Fruit fly (Drosophila melanogaster) whole organism, embryonic: ENCODE results near the gene CG31360.
A peak's percentile ranks its signal among the peaks of the same experiment; 100 is the strongest.

Experiments used
- Antp ChIP-seq: fragments of 200-800 bp; sonication (Bioruptor generic); optimal IDR thresholded peaks from 3 replicates; lab custom pipeline; 2016; ENCODE audit warnings: missing biosample characterization, missing genetic modification characterization
- Atf-2 ChIP-seq: fragments of 200-800 bp; sonication (Bioruptor generic); optimal IDR thresholded peaks from 2 replicates; lab custom pipeline; 2016; ENCODE audit warnings: missing biosample characterization, missing genetic modification characterization
- BtbVII ChIP-seq: fragments of 200-800 bp; sonication (Bioruptor generic); optimal IDR thresholded peaks from 3 replicates; lab custom pipeline; 2017; ENCODE audit warnings: missing biosample characterization, mild to moderate bottlenecking, missing genetic modification characterization
- CG10565 ChIP-seq: fragments of 200-800 bp; sonication (Bioruptor generic); optimal IDR thresholded peaks from 3 replicates; lab custom pipeline; 2016; ENCODE audit warnings: missing biosample characterization, mild to moderate bottlenecking, missing genetic modification characterization
- CG11247 ChIP-seq: fragments of 200-800 bp; sonication (Bioruptor generic); IDR thresholded peaks from 2 replicates; pipeline ENCODE4 v1.3.6; 2022; ENCODE audit warnings: missing biosample characterization, missing genetic modification characterization
- CG11398 ChIP-seq: fragments of 200-800 bp; sonication (Bioruptor generic); optimal IDR thresholded peaks from 2 replicates; lab custom pipeline; 2016; ENCODE audit warnings: missing biosample characterization, missing genetic modification characterization
- CG17829 ChIP-seq: fragments of 200-800 bp; optimal IDR thresholded peaks from 2 replicates; lab custom pipeline; 2019; ENCODE audit warnings: missing biosample characterization, mild to moderate bottlenecking, missing genetic modification characterization, moderate library complexity
- CG18599 ChIP-seq: fragments of 200-800 bp; sonication (Bioruptor generic); optimal IDR thresholded peaks from 3 replicates; lab custom pipeline; 2017; ENCODE audit warnings: missing biosample characterization, missing genetic modification characterization, mild to moderate bottlenecking, moderate library complexity, missing genetic modification reagents
- CG2889 ChIP-seq: fragments of 200-800 bp; sonication (Bioruptor generic); IDR thresholded peaks from 3 replicates; pipeline ENCODE4 v1.3.6; 2022; ENCODE audit warnings: missing biosample characterization, missing genetic modification characterization
- CG32767 ChIP-seq: fragments of 200-800 bp; sonication (Bioruptor generic); IDR thresholded peaks from 2 replicates; pipeline ENCODE4 v1.3.6; 2022; ENCODE audit warnings: missing biosample characterization, missing genetic modification characterization
- CG3407 ChIP-seq: fragments of 200-800 bp; sonication (Bioruptor generic); optimal IDR thresholded peaks from 2 replicates; lab custom pipeline; 2018; ENCODE audit warnings: missing biosample characterization, mild to moderate bottlenecking, missing genetic modification characterization
- CG4282 ChIP-seq: fragments of 200-800 bp; sonication (Bioruptor generic); optimal IDR thresholded peaks from 2 replicates; lab custom pipeline; 2016; ENCODE audit warnings: missing biosample characterization, missing genetic modification characterization
- CG4617 ChIP-seq: fragments of 200-800 bp; sonication (Bioruptor generic); optimal IDR thresholded peaks from 3 replicates; lab custom pipeline; 2016; ENCODE audit warnings: missing biosample characterization, missing genetic modification characterization, borderline replicate concordance
- CG6854 ChIP-seq: fragments of 200-800 bp; sonication (Bioruptor generic); optimal IDR thresholded peaks from 3 replicates; lab custom pipeline; 2017; ENCODE audit warnings: missing biosample characterization, mild to moderate bottlenecking, missing genetic modification characterization
- CG7372 ChIP-seq: fragments of 200-800 bp; sonication (Bioruptor generic); IDR thresholded peaks from 2 replicates; pipeline ENCODE4 v1.3.6; 2022; ENCODE audit warnings: missing biosample characterization, missing genetic modification characterization
- CG8924 ChIP-seq: fragments of 200-800 bp; optimal IDR thresholded peaks from 3 replicates; lab custom pipeline; 2019; ENCODE audit warnings: missing biosample characterization, mild to moderate bottlenecking, missing genetic modification characterization, moderate library complexity
- CG9876 ChIP-seq: fragments of 200-800 bp; sonication (Bioruptor generic); optimal IDR thresholded peaks from 2 replicates; lab custom pipeline; 2016; ENCODE audit warnings: missing biosample characterization, missing genetic modification characterization
- CHES-1-like ChIP-seq: fragments of 200-800 bp; sonication (Bioruptor generic); optimal IDR thresholded peaks from 2 replicates; lab custom pipeline; 2016; ENCODE audit warnings: missing biosample characterization, missing genetic modification characterization
- D19B ChIP-seq: fragments of 200-800 bp; sonication (Bioruptor generic); optimal IDR thresholded peaks from 2 replicates; lab custom pipeline; 2017; ENCODE audit warnings: missing biosample characterization, mild to moderate bottlenecking, missing genetic modification characterization
- Hr78 ChIP-seq, 2 experiments: fragments of 200-800 bp in 1 of 2; fragments of >200 bp in 1 of 2; sonication (Bioruptor generic) in 1 of 2; optimal IDR thresholded peaks; 2 replicates each; lab custom pipeline; 2017 to 2019; ENCODE audit warnings: missing biosample characterization in 2 of 2, missing genetic modification characterization in 2 of 2, mild to moderate bottlenecking in 1 of 2, moderate library complexity in 1 of 2
- Lim3 ChIP-seq: fragments of 200-800 bp; sonication (Bioruptor generic); IDR thresholded peaks from 2 replicates; pipeline ENCODE4 v1.3.6; 2022; ENCODE audit warnings: missing biosample characterization, missing genetic modification characterization
- Med ChIP-seq: fragments of 200-800 bp; sonication (Bioruptor generic); peaks from one replicate; lab custom pipeline; 2016; ENCODE audit warnings: missing biosample characterization, missing genetic modification characterization, mild to moderate bottlenecking, inconsistent platforms, moderate library complexity
- NK7.1 ChIP-seq: fragments of 200-800 bp; sonication (Bioruptor generic); optimal IDR thresholded peaks from 3 replicates; lab custom pipeline; 2016; ENCODE audit warnings: missing biosample characterization, missing genetic modification characterization
- Oaz ChIP-seq: fragments of 200-800 bp; sonication (Bioruptor generic); IDR thresholded peaks from 2 replicates; pipeline ENCODE4 v1.3.6; 2022; ENCODE audit warnings: missing biosample characterization, missing genetic modification characterization
- Pdp1 ChIP-seq, 2 experiments: fragments of 200-800 bp; sonication (Bioruptor generic); optimal IDR thresholded peaks; 3 replicates each; lab custom pipeline; 2016; ENCODE audit warnings: missing biosample characterization in 2 of 2, missing genetic modification characterization in 2 of 2, mild to moderate bottlenecking in 1 of 2, moderate library complexity in 1 of 2
- Sry-β ChIP-seq: fragments of 200-800 bp; sonication (Bioruptor generic); optimal IDR thresholded peaks from 2 replicates; lab custom pipeline; 2018; ENCODE audit warnings: missing biosample characterization, mild to moderate bottlenecking, missing genetic modification characterization, moderate library complexity
- Usf ChIP-seq: fragments of 200-800 bp; sonication (Bioruptor generic); optimal IDR thresholded peaks from 2 replicates; lab custom pipeline; 2017; ENCODE audit warnings: missing genotype, missing biosample characterization, missing genetic modification characterization
- al ChIP-seq: fragments of 200-800 bp; sonication (Bioruptor generic); IDR thresholded peaks from 2 replicates; pipeline ENCODE4 v1.3.6; 2022; ENCODE audit warnings: missing biosample characterization, missing genetic modification characterization
- aop ChIP-seq: fragments of 200-800 bp; sonication (Bioruptor generic); IDR thresholded peaks from 2 replicates; pipeline ENCODE4 v1.3.6; 2022; ENCODE audit warnings: missing biosample characterization, missing genetic modification characterization
- ase ChIP-seq: fragments of 200-800 bp; sonication (Bioruptor generic); IDR thresholded peaks from 3 replicates; pipeline ENCODE4 v1.3.6; 2022; ENCODE audit warnings: missing biosample characterization, missing genetic modification characterization
- br ChIP-seq: fragments of >200 bp; optimal IDR thresholded peaks from 2 replicates; lab custom pipeline; 2017
- caup ChIP-seq: fragments of 200-800 bp; sonication (Bioruptor generic); optimal IDR thresholded peaks from 3 replicates; lab custom pipeline; 2017; ENCODE audit warnings: missing biosample characterization, mild to moderate bottlenecking, missing genetic modification characterization, moderate library complexity; ENCODE audit not compliant: severe bottlenecking
- chinmo ChIP-seq: fragments of 200-800 bp; sonication (Bioruptor generic); IDR thresholded peaks from 4 replicates; pipeline ENCODE4 v1.3.6; 2022; ENCODE audit warnings: missing biosample characterization, missing genetic modification characterization; ENCODE audit not compliant: partially characterized antibody
- dan ChIP-seq: fragments of 200-800 bp; sonication (Bioruptor generic); IDR thresholded peaks from 2 replicates; pipeline ENCODE4 v1.3.6; 2022; ENCODE audit warnings: missing biosample characterization, missing genetic modification characterization
- dati ChIP-seq: fragments of 200-800 bp; sonication (Bioruptor generic); IDR thresholded peaks from 2 replicates; pipeline ENCODE4 v1.3.6; 2022; ENCODE audit warnings: missing biosample characterization, missing genetic modification characterization
- fd102C ChIP-seq: fragments of 200-800 bp; sonication (Bioruptor generic); optimal IDR thresholded peaks from 2 replicates; lab custom pipeline; 2018; ENCODE audit warnings: missing biosample characterization, mild to moderate bottlenecking, missing genetic modification characterization, moderate library complexity
- fru ChIP-seq: fragments of >200 bp; optimal IDR thresholded peaks from 2 replicates; lab custom pipeline; 2017
- ftz-f1 ChIP-seq: fragments of 200-800 bp; sonication (Bioruptor generic); optimal IDR thresholded peaks from 2 replicates; lab custom pipeline; 2016; ENCODE audit warnings: missing biosample characterization, missing genetic modification characterization
- grau ChIP-seq: fragments of 200-800 bp; optimal IDR thresholded peaks from 3 replicates; lab custom pipeline; 2019; ENCODE audit warnings: missing biosample characterization, mild to moderate bottlenecking, missing genetic modification characterization, moderate library complexity
- gsb-n ChIP-seq: fragments of 200-800 bp; sonication (Bioruptor generic); optimal IDR thresholded peaks from 3 replicates; lab custom pipeline; 2018; ENCODE audit warnings: missing biosample characterization, mild to moderate bottlenecking, missing genetic modification characterization
- ham ChIP-seq: fragments of 200-800 bp; sonication (Bioruptor generic); IDR thresholded peaks from 2 replicates; pipeline ENCODE4 v1.3.6; 2022; ENCODE audit warnings: missing biosample characterization, missing genetic modification characterization
- lov ChIP-seq, 2 experiments: fragments of 200-800 bp in 1 of 2; fragments of >200 bp in 1 of 2; sonication (Bioruptor generic) in 1 of 2; IDR thresholded peaks in 1 of 2; optimal IDR thresholded peaks in 1 of 2; 2 replicates in 1 of 2; 3 replicates in 1 of 2; pipeline versions ENCODE4 v1.3.6 to Lab custom; 2017 to 2022; ENCODE audit warnings: missing biosample characterization in 1 of 2, missing genetic modification characterization in 1 of 2
- maf-S ChIP-seq: fragments of 200-800 bp; sonication (Bioruptor generic); optimal IDR thresholded peaks from 2 replicates; lab custom pipeline; 2016; ENCODE audit warnings: missing biosample characterization, missing genetic modification characterization
- pzg ChIP-seq: fragments of 200-800 bp; sonication (Bioruptor generic); optimal IDR thresholded peaks from 3 replicates; lab custom pipeline; 2018; ENCODE audit warnings: missing biosample characterization, mild to moderate bottlenecking, missing genetic modification characterization, moderate library complexity
- salm ChIP-seq: fragments of 200-800 bp; sonication (Bioruptor generic); optimal IDR thresholded peaks from 2 replicates; lab custom pipeline; 2018; ENCODE audit warnings: missing biosample characterization, mild to moderate bottlenecking, missing genetic modification characterization
- scrt ChIP-seq: fragments of 200-800 bp; sonication (Bioruptor generic); optimal IDR thresholded peaks from 2 replicates; lab custom pipeline; 2018; ENCODE audit warnings: missing biosample characterization, mild to moderate bottlenecking, missing genetic modification characterization, moderate library complexity
- so ChIP-seq: fragments of 200-800 bp; sonication (Bioruptor generic); IDR thresholded peaks from 3 replicates; pipeline ENCODE4 v1.3.6; 2022; ENCODE audit warnings: missing biosample characterization, missing genetic modification characterization
- twi ChIP-seq: fragments of 200-800 bp; optimal IDR thresholded peaks from 2 replicates; lab custom pipeline; 2019; ENCODE audit warnings: missing biosample characterization, mild to moderate bottlenecking, missing genetic modification characterization, moderate library complexity
- vfl ChIP-seq: fragments of 200-800 bp; sonication (Bioruptor generic); optimal IDR thresholded peaks from 2 replicates; lab custom pipeline; 2016; ENCODE audit warnings: missing biosample characterization, missing genetic modification characterization
- vnd ChIP-seq: fragments of 200-800 bp; sonication (Bioruptor generic); IDR thresholded peaks from 3 replicates; pipeline ENCODE4 v1.3.6; 2022; ENCODE audit warnings: missing biosample characterization, missing genetic modification characterization; ENCODE audit not compliant: partially characterized antibody
- zf30C ChIP-seq: fragments of 200-800 bp; sonication (Bioruptor generic); optimal IDR thresholded peaks from 3 replicates; lab custom pipeline; 2018; ENCODE audit warnings: missing biosample characterization, mild to moderate bottlenecking, missing genetic modification characterization

Gene CG31360

dm6 chr3R:17714773-17715344, 30.0 kb downstream of the CG31360 start (continued):
- TF ChIP-seq CG11247 (GFP tag; lab: Robert Waterston, UW) = no peak
- no peak for TF ChIP-seq vfl (GFP tag; lab: Kevin White, UChicago)
- no peak for TF ChIP-seq dati (GFP tag; lab: Robert Waterston, UW)
- TF ChIP-seq D19B (GFP tag; lab: Kevin White, UChicago) = no peak
- no peak for TF ChIP-seq Lim3 (GFP tag; lab: Robert Waterston, UW)
- no peak for TF ChIP-seq ase
- TF ChIP-seq so (GFP tag; lab: Robert Waterston, UW) = no peak
- no peak for TF ChIP-seq caup (GFP tag; lab: Kevin White, UChicago)
- 0 out of 2 replicates have a peak, but pooled peaks have one; percentile 28 for TF ChIP-seq al
- TF ChIP-seq ham (GFP tag; lab: Robert Waterston, UW) = no peak
- no peak for TF ChIP-seq grau
- TF ChIP-seq Pdp1 (GFP tag; optimal IDR thresholded peaks at IDR 0.05; lab: Kevin White, UChicago) = no peak
- peak; percentile 69 for TF ChIP-seq Med (GFP tag; lab: Kevin White, UChicago)
- TF ChIP-seq br = no peak
- TF ChIP-seq CG2889 (GFP tag; lab: Robert Waterston, UW) = no peak
- no peak for TF ChIP-seq Usf (GFP tag; lab: Kevin White, UChicago)
- TF ChIP-seq aop (GFP tag; lab: Robert Waterston, UW) = no peak
- no peak for TF ChIP-seq CG17829 (tag; lab: Kevin White, UChicago)
- no peak for TF ChIP-seq CG11398 (GFP tag; lab: Kevin White, UChicago)
- TF ChIP-seq Hr78 (GFP tag; optimal IDR thresholded peaks at IDR 0.05; lab: Kevin White, UChicago) = peak in 1 of 2 experiments; percentile 2
- no peak for TF ChIP-seq Atf-2 (GFP tag; lab: Kevin White, UChicago)
- TF ChIP-seq dan (GFP tag; lab: Robert Waterston, UW) = no peak
- 0 out of 4 replicates have a peak, but pooled peaks have one; percentile 40 for TF ChIP-seq chinmo (GFP tag; lab: Robert Waterston, UW)
- TF ChIP-seq CG4282 (GFP tag; lab: Kevin White, UChicago) = no peak
- no peak for TF ChIP-seq CG7372 (GFP tag; lab: Robert Waterston, UW)
- TF ChIP-seq BtbVII (GFP tag; lab: Kevin White, UChicago) = no peak
- TF ChIP-seq lov (optimal IDR thresholded peaks at IDR 0.05; lab: Kevin White, UChicago) = no peak
- no peak for TF ChIP-seq lov (GFP tag; IDR thresholded peaks at IDR 0.05; lab: Robert Waterston, UW)
- no peak for TF ChIP-seq fru (lab: Kevin White, UChicago)
- TF ChIP-seq CG8924 = no peak
- no peak for TF ChIP-seq salm (tag; lab: Kevin White, UChicago)
- no peak for TF ChIP-seq ftz-f1 (GFP tag; lab: Kevin White, UChicago)
- peak; percentile 80 for TF ChIP-seq twi (tag; lab: Kevin White, UChicago)
- no peak for TF ChIP-seq CG32767
- no peak for TF ChIP-seq maf-S (GFP tag; lab: Kevin White, UChicago)
- no peak for TF ChIP-seq scrt
- TF ChIP-seq gsb-n (tag; lab: Kevin White, UChicago) = no peak
- no peak for TF ChIP-seq zf30C (GFP tag; lab: Kevin White, UChicago)
- no peak for TF ChIP-seq fd102C
- no peak for TF ChIP-seq Antp
- no peak for TF ChIP-seq Oaz (GFP tag; lab: Robert Waterston, UW)
- TF ChIP-seq CG3407 (GFP tag; lab: Kevin White, UChicago) = no peak
- no peak for TF ChIP-seq CG4617 (GFP tag; lab: Kevin White, UChicago)
- TF ChIP-seq pzg (GFP tag; lab: Kevin White, UChicago) = no peak
- no peak for TF ChIP-seq CG10565 (GFP tag; lab: Kevin White, UChicago)
- TF ChIP-seq Sry-β = no peak
- no peak for TF ChIP-seq vnd (GFP tag; lab: Robert Waterston, UW)
- peak; percentile 11 for TF ChIP-seq CG18599 (GFP tag; lab: Kevin White, UChicago)
- no peak for TF ChIP-seq CHES-1-like (GFP tag; lab: Kevin White, UChicago)
- TF ChIP-seq CG6854 (GFP tag; lab: Kevin White, UChicago) = peak; percentile 9
- TF ChIP-seq NK7.1 (GFP tag; lab: Kevin White, UChicago) = no peak
- TF ChIP-seq CG9876 (GFP tag; lab: Kevin White, UChicago) = no peak
